Fruit fly (Drosophila melanogaster): Measurements from ENCODE around the gene CG10514.
A peak's percentile ranks its signal among the peaks of the same experiment; 100 is the strongest.

CG10514 gene

DNA sequence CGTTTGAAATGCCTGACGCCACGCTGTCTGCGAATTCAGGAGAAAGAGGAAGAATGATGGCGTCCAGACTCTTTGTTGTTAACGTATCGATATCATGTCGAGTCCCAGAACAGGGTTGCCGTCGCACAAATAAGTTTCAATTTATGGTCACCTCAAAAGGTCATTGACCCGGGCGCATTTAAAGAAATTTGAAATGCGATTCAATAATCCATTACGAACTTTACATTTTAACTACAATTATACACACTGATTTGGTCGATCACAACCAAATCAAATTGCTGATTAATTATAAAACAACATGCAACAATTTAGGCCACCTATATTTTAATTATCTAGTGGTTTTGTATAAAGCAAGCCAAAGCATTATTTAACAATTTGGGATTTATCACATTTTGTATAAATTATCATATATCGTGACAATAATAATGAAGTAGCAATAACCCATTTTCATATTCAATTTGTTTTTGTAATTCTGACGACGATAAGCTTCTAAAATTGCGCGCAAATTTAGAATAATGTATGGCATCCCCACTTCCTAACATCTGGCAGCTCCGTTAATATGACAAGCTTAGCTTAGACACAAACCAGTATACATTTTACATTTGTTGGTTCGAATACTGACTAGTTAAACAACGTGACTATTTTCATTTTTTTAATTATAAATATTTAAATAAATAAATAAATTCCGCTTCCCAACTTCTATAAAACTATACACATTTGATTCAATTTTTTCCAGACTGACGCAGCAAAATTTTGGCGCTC lies 34.4 kb downstream of the CG10514 start, which contains the start of gene bam:
bam (minus strand) TSS at position 58 of the 762 bp plus-strand sequence.
- TF ChIP-seq corto (GFP tag; optimal IDR thresholded peaks at IDR 0.05) (no peak), dpn (GFP tag; optimal IDR thresholded peaks at IDR 0.05) (peak in 1 of 2 experiments; percentile 24), ATbp (GFP tag; optimal IDR thresholded peaks at IDR 0.05) (no peak), pb (GFP tag; optimal IDR thresholded peaks at IDR 0.05) (no peak), PHDP (tag; optimal IDR thresholded peaks at IDR 0.05) (peak; percentile 4), CG6765 (GFP tag; optimal IDR thresholded peaks at IDR 0.05) (no peak), bsh (GFP tag; optimal IDR thresholded peaks at IDR 0.05) (no peak), Bteb2 (GFP tag; optimal IDR thresholded peaks at IDR 0.05) (no peak), ash1 (GFP tag; optimal IDR thresholded peaks at IDR 0.05) (no peak), Jarid2 (GFP tag; optimal IDR thresholded peaks at IDR 0.05) (no peak), klu (GFP tag; IDR thresholded peaks at IDR 0.05) (no peak), CG8281 (tag; optimal IDR thresholded peaks at IDR 0.05) (no peak), luna (GFP tag; optimal IDR thresholded peaks at IDR 0.05) (no peak), Opbp (GFP tag; IDR thresholded peaks at IDR 0.05; ENCODE audit: partially characterized antibody) (0 out of 3 replicates have a peak, but pooled peaks have one; percentile 31), CG17802 (tag; optimal IDR thresholded peaks at IDR 0.05) (no peak), CG4820 (GFP tag; optimal IDR thresholded peaks at IDR 0.05) (no peak), E2f2 (GFP tag; IDR thresholded peaks at IDR 0.05) (peak; percentile 97), CG17361 (GFP tag; IDR thresholded peaks at IDR 0.05) (0 out of 3 replicates have a peak, but pooled peaks have one; percentile 24), esg (GFP tag; conservative IDR thresholded peaks at IDR 0.05) (no peak), sug (tag; optimal IDR thresholded peaks at IDR 0.05) (peak; percentile 46), disco-r (GFP tag; optimal IDR thresholded peaks at IDR 0.05) (no peak), z (GFP tag; IDR thresholded peaks at IDR 0.05) (no peak), CG10321 (GFP tag; IDR thresholded peaks at IDR 0.05) (no peak), CG3726 (GFP tag; IDR thresholded peaks at IDR 0.05) (no peak), shn (GFP tag; optimal IDR thresholded peaks at IDR 0.05) (no peak), CG7271 (tag; optimal IDR thresholded peaks at IDR 0.05) (no peak), zen2 (GFP tag; IDR thresholded peaks at IDR 0.05; ENCODE audit: partially characterized antibody) (no peak), CG34376 (GFP tag; optimal IDR thresholded peaks at IDR 0.05) (no peak), dmrt99B (tag; optimal IDR thresholded peaks at IDR 0.05) (no peak), p53 (GFP tag; optimal IDR thresholded peaks at IDR 0.05) (no peak), CG8290 (GFP tag; optimal IDR thresholded peaks at IDR 0.05) (peak; percentile 43), CG8290 (tag; optimal IDR thresholded peaks at IDR 0.05) (no peak), inv (GFP tag; IDR thresholded peaks at IDR 0.05; ENCODE audit: partially characterized antibody) (no peak), Lim3 (GFP tag; IDR thresholded peaks at IDR 0.05) (no peak), CG12299 (tag; optimal IDR thresholded peaks at IDR 0.05) (no peak), CG1602 (GFP tag; optimal IDR thresholded peaks at IDR 0.05) (no peak), Ets97D (GFP tag; optimal IDR thresholded peaks at IDR 0.05) (peak; percentile 69), pzg (GFP tag; optimal IDR thresholded peaks at IDR 0.05) (peak; percentile 81), Hsf (GFP tag; optimal IDR thresholded peaks at IDR 0.05) (no peak), ken (GFP tag; IDR thresholded peaks at IDR 0.05) (0 out of 3 replicates have a peak, but pooled peaks have one; percentile 37), Dip3 (GFP tag; optimal IDR thresholded peaks at IDR 0.05) (no peak), CG43689 (GFP tag; IDR thresholded peaks at IDR 0.05) (no peak), Rfx (GFP tag; IDR thresholded peaks at IDR 0.05) (no peak), Oaz (GFP tag; IDR thresholded peaks at IDR 0.05) (no peak), ab (GFP tag; optimal IDR thresholded peaks at IDR 0.05) (no peak), CG16863 (GFP tag; optimal IDR thresholded peaks at IDR 0.05) (no peak), pfk (GFP tag; optimal IDR thresholded peaks at IDR 0.05) (no peak), emc (GFP tag; optimal IDR thresholded peaks at IDR 0.05) (no peak), CG12104 (GFP tag; optimal IDR thresholded peaks at IDR 0.05) (no peak), caup (GFP tag; optimal IDR thresholded peaks at IDR 0.05; ENCODE audit: severe bottlenecking) (no peak)
